Worm (Caenorhabditis elegans) whole organism, L4 larva: ENCODE data around the gene ZC262.2.

Source experiments
- D1046.2 ChIP-seq: fragments of 200-800 bp; sonication (Bioruptor generic); IDR thresholded peaks from 2 replicates; pipeline ENCODE4 v1.3.6; 2022; ENCODE audit warnings: missing genetic modification characterization, missing compliant biosample characterization
- F26F4.8 ChIP-seq: fragments of 200-800 bp; sonication (Bioruptor generic); conservative IDR thresholded peaks from 2 replicates; pipeline ENCODE4 v1.3.6; 2022; ENCODE audit warnings: missing genetic modification characterization, missing compliant biosample characterization
- T26A8.4 ChIP-seq: fragments of 200-800 bp; sonication (Bioruptor generic); IDR thresholded peaks from 2 replicates; pipeline ENCODE4 v1.3.6; 2022; ENCODE audit warnings: missing genetic modification characterization, missing compliant biosample characterization
- aha-1 ChIP-seq: fragments of 150-350 bp; peaks from one replicate; lab custom pipeline; 2014; ENCODE audit warnings: missing biosample characterization, missing genetic modification characterization
- arid-1 ChIP-seq: fragments of 200-800 bp; sonication (Bioruptor generic); conservative IDR thresholded peaks from 2 replicates; pipeline ENCODE4 v1.3.6; 2022; ENCODE audit warnings: missing genetic modification reagents, missing genetic modification characterization, missing compliant biosample characterization
- attf-4 ChIP-seq: sonication (generic microtip); optimal IDR thresholded peaks from 3 replicates; lab custom pipeline; 2017; ENCODE audit warnings: missing biosample characterization, missing genetic modification characterization
- ceh-44 ChIP-seq: fragments of 200-800 bp; sonication (Bioruptor generic); IDR thresholded peaks from 2 replicates; pipeline ENCODE4 v1.3.6; 2022; ENCODE audit warnings: missing genetic modification reagents, missing genetic modification characterization, missing compliant biosample characterization
- daf-16 ChIP-seq, 3 experiments: sonication (generic microtip); optimal IDR thresholded peaks; 2 replicates each; lab custom pipeline; 2016 to 2017; ENCODE audit warnings: missing genetic modification characterization in 3 of 3, missing genetic modification reagents in 3 of 3, mild to moderate bottlenecking in 2 of 3, missing compliant biosample characterization in 2 of 3, missing biosample characterization in 1 of 3, moderate library complexity in 1 of 3
- dmd-6 ChIP-seq: fragments of 200-800 bp; sonication (Bioruptor generic); IDR thresholded peaks from 2 replicates; pipeline ENCODE4 v1.3.6; 2022; ENCODE audit warnings: missing genetic modification reagents, missing genetic modification characterization, missing compliant biosample characterization
- dmd-9 ChIP-seq: fragments of 200-800 bp; sonication (Bioruptor generic); IDR thresholded peaks from 2 replicates; pipeline ENCODE4 v1.3.6; 2022; ENCODE audit warnings: missing genetic modification reagents, missing genetic modification characterization, missing compliant biosample characterization
- dve-1 ChIP-seq: sonication (generic microtip); optimal IDR thresholded peaks from 2 replicates; lab custom pipeline; 2017; ENCODE audit warnings: antibody characterized with exemption, mild to moderate bottlenecking, missing genetic modification characterization, missing compliant biosample characterization; ENCODE audit not compliant: insufficient read depth
- egl-27 ChIP-seq: sonication (generic microtip); optimal IDR thresholded peaks from 3 replicates; lab custom pipeline; 2017; ENCODE audit warnings: missing biosample characterization, missing genetic modification reagents, missing genetic modification characterization
- fkh-10 ChIP-seq: fragments of 150-350 bp; optimal IDR thresholded peaks from 2 replicates; lab custom pipeline; 2014; ENCODE audit warnings: missing biosample characterization, missing genetic modification reagents, missing genetic modification characterization
- gei-8 ChIP-seq: fragments of 200-800 bp; sonication (Bioruptor generic); optimal IDR thresholded peaks from 2 replicates; lab custom pipeline; 2018; ENCODE audit warnings: mild to moderate bottlenecking, missing genetic modification characterization, missing compliant biosample characterization
- hlh-11 ChIP-seq: fragments of 200-800 bp; sonication (Bioruptor generic); optimal IDR thresholded peaks from 2 replicates; lab custom pipeline; 2018; ENCODE audit warnings: mild to moderate bottlenecking, missing genetic modification characterization, missing compliant biosample characterization
- hlh-30 ChIP-seq: sonication (generic microtip); optimal IDR thresholded peaks from 2 replicates; lab custom pipeline; 2017; ENCODE audit warnings: antibody characterized with exemption, mild to moderate bottlenecking, missing genetic modification characterization, missing compliant biosample characterization; ENCODE audit not compliant: insufficient read depth
- jun-1 ChIP-seq: fragments of 150-350 bp; optimal IDR thresholded peaks from 2 replicates; lab custom pipeline; 2014; ENCODE audit warnings: missing biosample characterization, missing genetic modification reagents, missing genetic modification characterization
- lin-1 ChIP-seq: fragments of 200-800 bp; sonication (Bioruptor generic); IDR thresholded peaks from 2 replicates; pipeline ENCODE4 v1.3.6; 2022; ENCODE audit warnings: missing genetic modification reagents, missing genetic modification characterization, missing compliant biosample characterization
- lin-38 ChIP-seq: fragments of 200-800 bp; sonication (Bioruptor generic); IDR thresholded peaks from 2 replicates; pipeline ENCODE4 v1.3.6; 2022; ENCODE audit warnings: missing genetic modification reagents, missing genetic modification characterization, missing compliant biosample characterization
- mes-2 ChIP-seq: sonication (generic microtip); optimal IDR thresholded peaks from 2 replicates; lab custom pipeline; 2016; ENCODE audit warnings: missing genotype, mild to moderate bottlenecking, missing genetic modification characterization, missing compliant biosample characterization; ENCODE audit not compliant: poor library complexity, severe bottlenecking
- mxl-3 ChIP-seq: fragments of 200-800 bp; sonication (Bioruptor generic); optimal IDR thresholded peaks from 2 replicates; lab custom pipeline; 2018; ENCODE audit warnings: mild to moderate bottlenecking, missing genetic modification characterization, missing compliant biosample characterization
- nhr-10 ChIP-seq: fragments of 150-350 bp; optimal IDR thresholded peaks from 2 replicates; lab custom pipeline; 2014; ENCODE audit warnings: missing biosample characterization, missing genetic modification characterization
- nhr-25 ChIP-seq: sonication (generic microtip); optimal IDR thresholded peaks from 2 replicates; lab custom pipeline; 2017; ENCODE audit warnings: missing genetic modification characterization, mild to moderate bottlenecking, missing compliant biosample characterization, antibody characterized with exemption, moderate library complexity, borderline replicate concordance; ENCODE audit not compliant: insufficient read depth
- nhr-28 ChIP-seq: fragments of 150-350 bp; optimal IDR thresholded peaks from 2 replicates; lab custom pipeline; 2014; ENCODE audit warnings: missing biosample characterization, missing genetic modification characterization
- nhr-41 ChIP-seq: fragments of 200-800 bp; sonication (Bioruptor generic); IDR thresholded peaks from 2 replicates; pipeline ENCODE4 v1.3.6; 2022; ENCODE audit warnings: missing genetic modification reagents, missing genetic modification characterization, missing compliant biosample characterization
- nhr-76 ChIP-seq: fragments of 150-350 bp; optimal IDR thresholded peaks from 2 replicates; lab custom pipeline; 2014; ENCODE audit warnings: missing biosample characterization, missing genetic modification characterization
- nhr-77 ChIP-seq: fragments of 150-350 bp; optimal IDR thresholded peaks from 2 replicates; lab custom pipeline; 2014; ENCODE audit warnings: missing biosample characterization, missing genetic modification characterization
- php-3 ChIP-seq: fragments of 200-800 bp; sonication (Bioruptor generic); IDR thresholded peaks from 2 replicates; pipeline ENCODE4 v1.3.6; 2022; ENCODE audit warnings: missing genetic modification reagents, missing genetic modification characterization, missing compliant biosample characterization
- set-16 ChIP-seq: fragments of 200-800 bp; sonication (Bioruptor generic); IDR thresholded peaks from 2 replicates; pipeline ENCODE4 v1.3.6; 2022; ENCODE audit warnings: missing genetic modification reagents, missing genetic modification characterization, missing compliant biosample characterization
- snpc-1.2 ChIP-seq: fragments of 200-800 bp; sonication (Bioruptor generic); IDR thresholded peaks from 2 replicates; pipeline ENCODE4 v1.3.6; 2022; ENCODE audit warnings: missing genetic modification reagents, missing genetic modification characterization, missing compliant biosample characterization
- snpc-4 ChIP-seq: fragments of 150-350 bp; optimal IDR thresholded peaks from 2 replicates; lab custom pipeline; 2014; ENCODE audit warnings: missing biosample characterization, missing genetic modification characterization
- tra-1 ChIP-seq: fragments of 200-800 bp; sonication (Bioruptor generic); IDR thresholded peaks from 2 replicates; pipeline ENCODE4 v1.3.6; 2022; ENCODE audit warnings: missing genetic modification reagents, missing genetic modification characterization, missing compliant biosample characterization
- unc-62 ChIP-seq, 3 experiments: fragments of 150-350 bp in 1 of 3; sonication (generic microtip); optimal IDR thresholded peaks in 2 of 3; peaks in 1 of 3; 1 replicate in 1 of 3; 2 replicates in 2 of 3; lab custom pipeline; 2014 to 2017; ENCODE audit warnings: missing biosample characterization in 3 of 3, missing genetic modification characterization in 3 of 3, missing genetic modification reagents in 3 of 3, missing genotype in 1 of 3
- vab-7 ChIP-seq: fragments of 200-800 bp; sonication (Bioruptor generic); IDR thresholded peaks from 2 replicates; pipeline ENCODE4 v1.3.6; 2022; ENCODE audit warnings: missing genetic modification reagents, missing genetic modification characterization, missing compliant biosample characterization
- zfp-3 ChIP-seq: fragments of 200-800 bp; sonication (Bioruptor generic); conservative IDR thresholded peaks from 2 replicates; pipeline ENCODE4 v1.3.6; 2022; ENCODE audit warnings: missing genetic modification reagents, missing genetic modification characterization, missing compliant biosample characterization
- zip-11 ChIP-seq: fragments of 200-800 bp; sonication (Bioruptor generic); IDR thresholded peaks from 2 replicates; pipeline ENCODE4 v1.3.6; 2022; ENCODE audit warnings: missing genetic modification characterization, missing compliant biosample characterization

ZC262.2 gene

ce11 chrIII:8293260-8293659 lies 38.6 kb upstream of the ZC262.2 start:
- no peak for TF ChIP-seq snpc-4 (tag; lab: Kevin White, UChicago)
- no peak for TF ChIP-seq T26A8.4 (GFP tag; lab: Robert Waterston, UW)
- peak; percentile 30 for TF ChIP-seq aha-1 (tag; lab: Kevin White, UChicago)
- TF ChIP-seq lin-1 (GFP tag; lab: Robert Waterston, UW), result no peak
- peak; percentile 7 for TF ChIP-seq dve-1 (tag; lab: Kevin White, UChicago)
- no peak for TF ChIP-seq set-16
- peak; percentile 1 for TF ChIP-seq mes-2 (tag; lab: Kevin White, UChicago)
- TF ChIP-seq F26F4.8 (GFP tag; lab: Robert Waterston, UW), result no peak
- no peak for TF ChIP-seq fkh-10
- no peak for TF ChIP-seq hlh-30 (tag; lab: Kevin White, UChicago)
- no peak for TF ChIP-seq arid-1 (GFP tag; lab: Robert Waterston, UW)
- TF ChIP-seq mxl-3 (GFP tag; lab: Kevin White, UChicago), result peak; percentile 31
- TF ChIP-seq nhr-77 (tag; lab: Kevin White, UChicago), result no peak
- peak; percentile 3 for TF ChIP-seq nhr-28 (tag; lab: Kevin White, UChicago)
- TF ChIP-seq hlh-11 (tag; lab: Kevin White, UChicago), result peak; percentile 32
- no peak for TF ChIP-seq lin-38 (GFP tag; lab: Robert Waterston, UW)
- TF ChIP-seq dmd-6 (GFP tag; lab: Robert Waterston, UW), result peak; percentile 93

ce11 chrIII:8298216-8298920 lies 33.5 kb upstream of the ZC262.2 start:
- TF ChIP-seq attf-4 (tag; lab: Kevin White, UChicago) (no peak), dve-1 (tag; lab: Kevin White, UChicago) (no peak), gei-8 (GFP tag; lab: Kevin White, UChicago) (no peak), D1046.2 (GFP tag; lab: Robert Waterston, UW) (no peak), egl-27 (tag; lab: Kevin White, UChicago) (no peak), unc-62 (GFP tag; optimal IDR thresholded peaks at IDR 0.05 in 1 of 2; lab: Kevin White, UChicago) (peak in 1 of 2 experiments; percentile 54), unc-62 (tag; optimal IDR thresholded peaks at IDR 0.05; lab: Kevin White, UChicago) (no peak), snpc-1.2 (GFP tag; lab: Robert Waterston, UW) (no peak), jun-1 (tag; lab: Kevin White, UChicago) (no peak), aha-1 (tag; lab: Kevin White, UChicago) (peak; percentile 88), F26F4.8 (GFP tag; lab: Robert Waterston, UW) (no peak), nhr-76 (tag; lab: Kevin White, UChicago) (no peak), nhr-28 (tag; lab: Kevin White, UChicago) (no peak), arid-1 (GFP tag; lab: Robert Waterston, UW) (no peak), tra-1 (no peak), php-3 (GFP tag; lab: Robert Waterston, UW) (peak; percentile 58; the same call in 1 of the 2 replicates), hlh-11 (tag; lab: Kevin White, UChicago) (peak; percentile 1), zip-11 (GFP tag; lab: Robert Waterston, UW) (no peak), nhr-10 (tag; lab: Kevin White, UChicago) (no peak), zfp-3 (GFP tag; lab: Robert Waterston, UW) (no peak), nhr-77 (tag; lab: Kevin White, UChicago) (no peak), daf-16 (GFP tag; optimal IDR thresholded peaks at IDR 0.05; lab: Kevin White, UChicago) (no peak), daf-16 (tag; optimal IDR thresholded peaks at IDR 0.05; lab: Kevin White, UChicago) (peak; percentile 36), nhr-41 (no peak), set-16 (no peak), dmd-9 (GFP tag; lab: Robert Waterston, UW) (no peak), vab-7 (GFP tag; lab: Robert Waterston, UW) (no peak), nhr-25 (tag; lab: Kevin White, UChicago) (no peak), ceh-44 (GFP tag; lab: Robert Waterston, UW) (no peak)
- TF ChIP-seq, all 104 proteins: peak for 5
